Worm (Caenorhabditis elegans): Measurements from ENCODE around the gene npr-25.

The npr-25 gene

ce11 chrV:11299406-11299805 lies 53.4 kb downstream of the npr-25 start:
- TF ChIP-seq sup-37 (GFP tag; optimal IDR thresholded peaks at IDR 0.05) (no peak), jun-1 (tag; optimal IDR thresholded peaks at IDR 0.05) (peak; percentile 54), mef-2 (tag; optimal IDR thresholded peaks at IDR 0.05) (no peak), egl-27 (tag; optimal IDR thresholded peaks at IDR 0.05) (no peak), mdl-1 (tag; optimal IDR thresholded peaks at IDR 0.05) (no peak), nhr-90 (tag; optimal IDR thresholded peaks at IDR 0.05; ENCODE audit: poor library complexity) (no peak)

Data from whole organism, L1 larva.